Fruit fly (Drosophila melanogaster): ENCODE results near the gene CG32270.
A peak's percentile ranks its signal among the peaks of the same experiment; 100 is the strongest.

The CG32270 gene

DNA sequence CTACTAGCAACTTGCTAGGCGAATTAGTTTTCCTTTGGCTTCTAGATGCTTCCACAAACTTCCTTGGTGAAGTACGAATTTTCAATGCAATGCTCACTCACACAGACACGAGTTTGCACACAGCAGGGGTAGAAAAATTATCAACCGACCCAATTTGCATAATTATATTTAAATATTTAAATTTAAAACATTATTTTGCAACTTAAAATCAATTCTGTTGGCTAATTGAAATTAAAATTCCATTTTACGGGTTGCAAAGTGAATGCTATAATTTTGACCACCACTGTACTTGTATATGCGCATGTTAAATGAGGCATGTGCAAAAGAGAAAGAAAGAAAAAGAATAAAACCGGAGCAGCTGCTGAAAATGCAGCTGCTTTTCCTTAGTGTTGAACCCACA, 14.7 kb downstream of the CG32270 start (continued):
- TF ChIP-seq Doc3 (GFP tag; IDR thresholded peaks at IDR 0.05; ENCODE audit: partially characterized antibody) = no peak
- TF ChIP-seq Hey (tag; optimal IDR thresholded peaks at IDR 0.05) = no peak
- peak; percentile 87 for TF ChIP-seq CG4707 (GFP tag; optimal IDR thresholded peaks at IDR 0.05)
- no peak for TF ChIP-seq hkb (optimal IDR thresholded peaks at IDR 0.05)
- peak; percentile 97 for TF ChIP-seq hkb (GFP tag; IDR thresholded peaks at IDR 0.05)
- TF ChIP-seq gsb-n (tag; optimal IDR thresholded peaks at IDR 0.05) = peak; percentile 93
- peak; percentile 88 for TF ChIP-seq CG15514 (GFP tag; optimal IDR thresholded peaks at IDR 0.05)
- peak; percentile 45 for TF ChIP-seq wek (GFP tag; optimal IDR thresholded peaks at IDR 0.05)
- peak; percentile 76 for TF ChIP-seq chn (GFP tag; optimal IDR thresholded peaks at IDR 0.05)
- TF ChIP-seq twi (tag; optimal IDR thresholded peaks at IDR 0.05) = peak; percentile 77
- peak; percentile 92; the same call in 2 of the 3 replicates for TF ChIP-seq otp (GFP tag; IDR thresholded peaks at IDR 0.05)
- peak; percentile 92 for TF ChIP-seq Rfx (GFP tag; IDR thresholded peaks at IDR 0.05)
- peak; percentile 84 for TF ChIP-seq CG30431 (GFP tag; optimal IDR thresholded peaks at IDR 0.05)
- peak; percentile 82 for TF ChIP-seq cas (GFP tag; IDR thresholded peaks at IDR 0.05)
- TF ChIP-seq CG31365 (tag; optimal IDR thresholded peaks at IDR 0.05) = peak; percentile 72
- peak; percentile 8 for TF ChIP-seq Mes4 (GFP tag; optimal IDR thresholded peaks at IDR 0.05)
- no peak for TF ChIP-seq ham (GFP tag; IDR thresholded peaks at IDR 0.05)
- TF ChIP-seq rib (GFP tag; IDR thresholded peaks at IDR 0.05) = peak; percentile 90
- TF ChIP-seq CG13775 (GFP tag; optimal IDR thresholded peaks at IDR 0.05) = peak; percentile 88
- peak; percentile 82 for TF ChIP-seq Ravus (GFP tag; IDR thresholded peaks at IDR 0.05)
- TF ChIP-seq CG13287 (GFP tag; IDR thresholded peaks at IDR 0.05; ENCODE audit: partially characterized antibody) = no peak
- peak; percentile 80 for TF ChIP-seq kay (GFP tag; optimal IDR thresholded peaks at IDR 0.05)
- TF ChIP-seq B-H2 (GFP tag; optimal IDR thresholded peaks at IDR 0.05) = peak; percentile 58
- TF ChIP-seq fu2 (GFP tag; optimal IDR thresholded peaks at IDR 0.05) = peak; percentile 14
- TF ChIP-seq cato (GFP tag; optimal IDR thresholded peaks at IDR 0.05; ENCODE audit: borderline replicate concordance) = peak; percentile 66
- TF ChIP-seq Atf-2 (GFP tag; optimal IDR thresholded peaks at IDR 0.05) = peak; percentile 27
- peak; percentile 89 for TF ChIP-seq run (tag; optimal IDR thresholded peaks at IDR 0.05)
- TF ChIP-seq tll (GFP tag; optimal IDR thresholded peaks at IDR 0.05) = peak in 1 of 2 experiments; percentile 19
- peak; percentile 28 for TF ChIP-seq disco-r (GFP tag; optimal IDR thresholded peaks at IDR 0.05)
- no peak for TF ChIP-seq pan (optimal IDR thresholded peaks at IDR 0.05)
- peak in 1 of 2 experiments; percentile 97 for TF ChIP-seq pan (GFP tag; optimal IDR thresholded peaks at IDR 0.05 in 1 of 2, IDR thresholded peaks at IDR 0.05 in 1 of 2)
- peak; percentile 43 for TF ChIP-seq CG15479 (GFP tag; optimal IDR thresholded peaks at IDR 0.05)
- peak; percentile 40 for TF ChIP-seq MESR4 (GFP tag; optimal IDR thresholded peaks at IDR 0.05)
- peak; percentile 4 for TF ChIP-seq Atf3 (GFP tag; optimal IDR thresholded peaks at IDR 0.05)
- peak; percentile 95 for TF ChIP-seq CG8388 (GFP tag; optimal IDR thresholded peaks at IDR 0.05)
- peak; percentile 42 for TF ChIP-seq gro (GFP tag; optimal IDR thresholded peaks at IDR 0.05)
- peak; percentile 90 for TF ChIP-seq H2.0 (GFP tag; IDR thresholded peaks at IDR 0.05)
- TF ChIP-seq HLHmδ (GFP tag; optimal IDR thresholded peaks at IDR 0.05) = no peak
- TF ChIP-seq Lim3 (GFP tag; IDR thresholded peaks at IDR 0.05) = peak; percentile 55
- TF ChIP-seq chif (GFP tag; optimal IDR thresholded peaks at IDR 0.05) = peak; percentile 47 to 57
- no peak for TF ChIP-seq CG14860 (GFP tag; IDR thresholded peaks at IDR 0.05; ENCODE audit: partially characterized antibody)
- no peak for TF ChIP-seq Hr39 (optimal IDR thresholded peaks at IDR 0.05)
- TF ChIP-seq tx (GFP tag; optimal IDR thresholded peaks at IDR 0.05) = peak; percentile 5
- peak; percentile 92 for TF ChIP-seq sim (GFP tag; IDR thresholded peaks at IDR 0.05)
- TF ChIP-seq bigmax (GFP tag; optimal IDR thresholded peaks at IDR 0.05) = peak; percentile 53
- no peak for TF ChIP-seq CG2129 (GFP tag; IDR thresholded peaks at IDR 0.05; ENCODE audit: partially characterized antibody)
- TF ChIP-seq HmgZ (tag; optimal IDR thresholded peaks at IDR 0.05) = peak; percentile 92
- TF ChIP-seq CG42726 (GFP tag; IDR thresholded peaks at IDR 0.05; ENCODE audit: partially characterized antibody) = no peak
- TF ChIP-seq eve (GFP tag; optimal IDR thresholded peaks at IDR 0.05) = no peak
- TF ChIP-seq dm (GFP tag; optimal IDR thresholded peaks at IDR 0.05) = no peak
- peak; percentile 79 for TF ChIP-seq D19B (GFP tag; optimal IDR thresholded peaks at IDR 0.05)
